Worm (Caenorhabditis elegans) whole organism, young adult: Measurements from ENCODE around the gene gem-4.

Experiments used
- B0261.1 ChIP-seq: sonication (generic microtip); optimal IDR thresholded peaks from 2 replicates; lab custom pipeline; 2016; ENCODE audit warnings: mild to moderate bottlenecking, missing genetic modification characterization, moderate library complexity, missing compliant biosample characterization
- C17E4.6 ChIP-seq: fragments of 200-800 bp; sonication (Bioruptor generic); IDR thresholded peaks from 2 replicates; pipeline ENCODE4 v1.3.6; 2022; ENCODE audit warnings: missing genetic modification reagents, missing genetic modification characterization, missing compliant biosample characterization
- D2030.7 ChIP-seq: fragments of 200-800 bp; sonication (Bioruptor generic); IDR thresholded peaks from 2 replicates; pipeline ENCODE4 v1.3.6; 2022; ENCODE audit warnings: missing genetic modification reagents, missing genetic modification characterization, missing compliant biosample characterization
- F23B12.7 ChIP-seq: sonication (generic microtip); optimal IDR thresholded peaks from 2 replicates; lab custom pipeline; 2017; ENCODE audit warnings: missing genetic modification characterization, mild to moderate bottlenecking, missing compliant biosample characterization, antibody characterized with exemption, moderate library complexity; ENCODE audit not compliant: insufficient read depth
- F39B2.1 ChIP-seq: fragments of 200-800 bp; sonication (Bioruptor generic); IDR thresholded peaks from 2 replicates; pipeline ENCODE4 v1.3.6; 2022; ENCODE audit warnings: missing genetic modification reagents, missing genetic modification characterization, missing compliant biosample characterization
- F55B11.4 ChIP-seq: sonication (generic microtip); optimal IDR thresholded peaks from 2 replicates; lab custom pipeline; 2016; ENCODE audit warnings: missing compliant biosample characterization, missing genetic modification characterization, borderline replicate concordance; ENCODE audit not compliant: insufficient read depth
- F57A8.1 ChIP-seq: fragments of 200-800 bp; sonication (Bioruptor generic); optimal IDR thresholded peaks from 2 replicates; lab custom pipeline; 2018; ENCODE audit warnings: mild to moderate bottlenecking, missing genetic modification characterization, moderate library complexity, missing compliant biosample characterization
- Y56A3A.18 ChIP-seq: fragments of 200-800 bp; sonication (Bioruptor generic); IDR thresholded peaks from 2 replicates; pipeline ENCODE4 v1.3.6; 2022; ENCODE audit warnings: missing genetic modification reagents, missing genetic modification characterization, missing compliant biosample characterization
- ama-1 ChIP-seq, 3 experiments: fragments of 150-350 bp in 1 of 3; sonication (generic microtip) in 2 of 3; optimal IDR thresholded peaks; 2 replicates each; lab custom pipeline; 2014 to 2018; ENCODE audit warnings: missing biosample characterization in 2 of 3, missing genetic modification characterization in 2 of 3, missing genetic modification reagents in 2 of 3
- attf-3 ChIP-seq: fragments of 200-800 bp; sonication (Bioruptor generic); conservative IDR thresholded peaks from 2 replicates; pipeline ENCODE4 v1.3.6; 2022; ENCODE audit warnings: missing genetic modification reagents, missing genetic modification characterization, missing compliant biosample characterization
- attf-6 ChIP-seq: fragments of 200-800 bp; sonication (Bioruptor generic); IDR thresholded peaks from 2 replicates; pipeline ENCODE4 v1.3.6; 2022; ENCODE audit warnings: missing genetic modification reagents, missing genetic modification characterization, missing compliant biosample characterization
- bed-1 ChIP-seq: fragments of 200-800 bp; sonication (Bioruptor generic); IDR thresholded peaks from 2 replicates; pipeline ENCODE4 v1.3.6; 2022; ENCODE audit warnings: missing genetic modification reagents, missing genetic modification characterization, missing compliant biosample characterization
- cebp-2 ChIP-seq: fragments of 200-800 bp; sonication (Bioruptor generic); IDR thresholded peaks from 2 replicates; pipeline ENCODE4 v1.3.6; 2022; ENCODE audit warnings: missing genetic modification characterization, missing compliant biosample characterization
- chd-7 ChIP-seq: sonication (generic microtip); optimal IDR thresholded peaks from 2 replicates; lab custom pipeline; 2016; ENCODE audit warnings: mild to moderate bottlenecking, missing genetic modification characterization, moderate library complexity, missing compliant biosample characterization
- egrh-3 ChIP-seq: fragments of 200-800 bp; sonication (Bioruptor generic); IDR thresholded peaks from 2 replicates; pipeline ENCODE4 v1.3.6; 2022; ENCODE audit warnings: missing genetic modification reagents, missing genetic modification characterization, missing compliant biosample characterization
- ets-4 ChIP-seq: fragments of 200-800 bp; sonication (Bioruptor generic); optimal IDR thresholded peaks from 2 replicates; lab custom pipeline; 2018; ENCODE audit warnings: mild to moderate bottlenecking, missing genetic modification characterization, missing compliant biosample characterization
- hsf-1 ChIP-seq: fragments of 200-800 bp; sonication (Bioruptor generic); IDR thresholded peaks from 2 replicates; pipeline ENCODE4 v1.3.6; 2022; ENCODE audit warnings: missing genetic modification reagents, missing genetic modification characterization, missing compliant biosample characterization
- let-526 ChIP-seq: fragments of 200-800 bp; sonication (Bioruptor generic); IDR thresholded peaks from 2 replicates; pipeline ENCODE4 v1.3.6; 2022; ENCODE audit warnings: missing genetic modification reagents, missing genetic modification characterization, missing compliant biosample characterization
- let-607 ChIP-seq, 2 experiments: fragments of 200-800 bp in 1 of 2; sonication (Bioruptor generic) in 1 of 2; sonication (generic microtip) in 1 of 2; optimal IDR thresholded peaks; 2 replicates each; lab custom pipeline; 2016 to 2018; ENCODE audit warnings: mild to moderate bottlenecking in 2 of 2, missing compliant biosample characterization in 2 of 2, missing genetic modification characterization in 2 of 2, moderate library complexity in 2 of 2, missing genotype in 1 of 2
- lin-26 ChIP-seq: fragments of 200-800 bp; sonication (Bioruptor generic); IDR thresholded peaks from 2 replicates; pipeline ENCODE4 v1.3.6; 2022; ENCODE audit warnings: missing genetic modification reagents, missing genetic modification characterization, missing compliant biosample characterization
- lin-40 ChIP-seq: sonication (generic microtip); optimal IDR thresholded peaks from 2 replicates; lab custom pipeline; 2016; ENCODE audit warnings: missing genetic modification characterization, mild to moderate bottlenecking, missing compliant biosample characterization, missing genotype, missing genetic modification reagents
- lsl-1 ChIP-seq: fragments of 200-800 bp; sonication (Bioruptor generic); optimal IDR thresholded peaks from 2 replicates; lab custom pipeline; 2018; ENCODE audit warnings: mild to moderate bottlenecking, missing genetic modification characterization, moderate library complexity, missing compliant biosample characterization
- madf-10 ChIP-seq: sonication (generic microtip); optimal IDR thresholded peaks from 2 replicates; lab custom pipeline; 2016; ENCODE audit warnings: mild to moderate bottlenecking, missing genetic modification characterization, missing compliant biosample characterization
- mxl-1 ChIP-seq: sonication (generic microtip); optimal IDR thresholded peaks from 2 replicates; lab custom pipeline; 2016; ENCODE audit warnings: missing genetic modification characterization, missing compliant biosample characterization
- nfya-1 ChIP-seq: sonication (generic microtip); optimal IDR thresholded peaks from 2 replicates; lab custom pipeline; 2017; ENCODE audit warnings: antibody characterized with exemption, missing compliant biosample characterization, missing genetic modification characterization, borderline replicate concordance; ENCODE audit not compliant: insufficient read depth
- nfya-2 ChIP-seq: fragments of 200-800 bp; sonication (Bioruptor generic); IDR thresholded peaks from 2 replicates; pipeline ENCODE4 v1.3.6; 2022; ENCODE audit warnings: missing genetic modification reagents, missing genetic modification characterization, missing compliant biosample characterization
- nhr-120 ChIP-seq: fragments of 200-800 bp; sonication (Bioruptor generic); IDR thresholded peaks from 2 replicates; pipeline ENCODE4 v1.3.6; 2022; ENCODE audit warnings: missing genetic modification characterization, missing compliant biosample characterization
- rcor-1 ChIP-seq: fragments of 200-800 bp; sonication (Bioruptor generic); IDR thresholded peaks from 2 replicates; pipeline ENCODE4 v1.3.6; 2022; ENCODE audit warnings: missing genetic modification reagents, missing genetic modification characterization, missing compliant biosample characterization
- rec-8 ChIP-seq, 2 experiments: sonication (generic microtip); optimal IDR thresholded peaks; 2 replicates each; lab custom pipeline; 2016; ENCODE audit warnings: mild to moderate bottlenecking in 2 of 2, missing genetic modification characterization in 2 of 2, missing genetic modification reagents in 2 of 2, missing genotype in 2 of 2, missing biosample characterization in 1 of 2, missing compliant biosample characterization in 1 of 2, moderate library complexity in 1 of 2
- repo-1 ChIP-seq: sonication (generic microtip); optimal IDR thresholded peaks from 2 replicates; lab custom pipeline; 2017; ENCODE audit warnings: mild to moderate bottlenecking, missing genetic modification characterization, missing compliant biosample characterization
- snpc-1.1 ChIP-seq: sonication (generic microtip); optimal IDR thresholded peaks from 2 replicates; lab custom pipeline; 2017; ENCODE audit warnings: missing genetic modification characterization, mild to moderate bottlenecking, missing compliant biosample characterization, antibody characterized with exemption, moderate library complexity, missing genotype, missing genetic modification reagents; ENCODE audit not compliant: insufficient read depth
- snpc-4 ChIP-seq, 5 experiments: fragments of 150-350 bp in 1 of 5; sonication (generic microtip) in 4 of 5; optimal IDR thresholded peaks; 2 replicates each; lab custom pipeline; 2014 to 2018; ENCODE audit warnings: missing genetic modification characterization in 5 of 5, missing biosample characterization in 3 of 5, antibody characterized with exemption in 2 of 5, mild to moderate bottlenecking in 2 of 5, missing compliant biosample characterization in 2 of 5, missing genotype in 2 of 5, moderate library complexity in 2 of 5, missing genetic modification reagents in 1 of 5
- tlf-1 ChIP-seq: fragments of 200-800 bp; sonication (Bioruptor generic); optimal IDR thresholded peaks from 2 replicates; lab custom pipeline; 2018; ENCODE audit warnings: mild to moderate bottlenecking, missing genetic modification characterization, missing compliant biosample characterization
- unc-62 ChIP-seq: fragments of 150-350 bp; optimal IDR thresholded peaks from 2 replicates; lab custom pipeline; 2014; ENCODE audit warnings: missing biosample characterization, missing genetic modification reagents, missing genetic modification characterization
- zfh-2 ChIP-seq: fragments of 200-800 bp; sonication (Bioruptor generic); conservative IDR thresholded peaks from 2 replicates; pipeline ENCODE4 v1.3.6; 2022; ENCODE audit warnings: missing genetic modification reagents, missing genetic modification characterization, missing compliant biosample characterization
- ztf-25 ChIP-seq: fragments of 200-800 bp; sonication (Bioruptor generic); IDR thresholded peaks from 2 replicates; pipeline ENCODE4 v1.3.6; 2022; ENCODE audit warnings: missing genetic modification reagents, missing genetic modification characterization, missing compliant biosample characterization

The gem-4 gene

ce11 chrIV:11740204-11740603 is 5.2 kb upstream of the gem-4 start, which contains the start of gene K01A6.4:
K01A6.4 (minus strand) TSS chrIV:11740304.
- TF ChIP-seq Y56A3A.18 (no peak), nfya-1 (tag; lab: Kevin White, UChicago) (no peak), rcor-1 (no peak), lin-40 (tag; lab: Kevin White, UChicago) (no peak), tlf-1 (GFP tag; lab: Kevin White, UChicago) (no peak), repo-1 (no peak), F23B12.7 (no peak), let-526 (GFP tag; lab: Robert Waterston, UW) (no peak), F39B2.1 (GFP tag; lab: Robert Waterston, UW) (no peak), mxl-1 (tag; lab: Kevin White, UChicago) (no peak), nfya-2 (GFP tag; lab: Robert Waterston, UW) (no peak), hsf-1 (GFP tag; lab: Robert Waterston, UW) (no peak)
- TF ChIP-seq, all 124 proteins: peak for 0

ce11 chrIV:11742406-11742805 is 3.0 kb upstream of the gem-4 start, which contains the start of gene K01A6.5:
K01A6.5 (plus strand) TSS chrIV:11742706.
- no peak for TF ChIP-seq madf-10 (tag; lab: Kevin White, UChicago)
- TF ChIP-seq cebp-2 (GFP tag; lab: Robert Waterston, UW) = no peak
- no peak for TF ChIP-seq ama-1 (optimal IDR thresholded peaks at IDR 0.05; lab: Kevin White, UChicago)
- no peak for TF ChIP-seq ama-1 (GFP tag; optimal IDR thresholded peaks at IDR 0.05; lab: Kevin White, UChicago)
- TF ChIP-seq rec-8 (tag; optimal IDR thresholded peaks at IDR 0.05; lab: Kevin White, UChicago) = no peak
- no peak for TF ChIP-seq nhr-120 (GFP tag; lab: Robert Waterston, UW)
- no peak for TF ChIP-seq attf-6 (GFP tag; lab: Robert Waterston, UW)
- TF ChIP-seq unc-62 (GFP tag; lab: Kevin White, UChicago) = no peak
- no peak for TF ChIP-seq attf-3 (GFP tag; lab: Robert Waterston, UW)
- TF ChIP-seq zfh-2 (GFP tag; lab: Robert Waterston, UW) = no peak
- no peak for TF ChIP-seq ets-4 (GFP tag; lab: Kevin White, UChicago)
- no peak for TF ChIP-seq egrh-3 (GFP tag; lab: Robert Waterston, UW)
- TF ChIP-seq lsl-1 = no peak
- no peak for TF ChIP-seq B0261.1 (tag; lab: Kevin White, UChicago)
- no peak for TF ChIP-seq snpc-1.1 (tag; lab: Kevin White, UChicago)
- TF ChIP-seq let-607 (tag; optimal IDR thresholded peaks at IDR 0.05; lab: Kevin White, UChicago) = no peak
- no peak for TF ChIP-seq snpc-4 (GFP tag; optimal IDR thresholded peaks at IDR 0.05; lab: Kevin White, UChicago)
- TF ChIP-seq snpc-4 (tag; optimal IDR thresholded peaks at IDR 0.05; lab: Kevin White, UChicago) = no peak
- TF ChIP-seq lin-26 (GFP tag; lab: Robert Waterston, UW) = no peak
- no peak for TF ChIP-seq D2030.7 (GFP tag; lab: Robert Waterston, UW)

ce11 chrIV:11743813-11744212 is 1.6 kb upstream of the gem-4 start:
- no peak for TF ChIP-seq F39B2.1 (GFP tag; lab: Robert Waterston, UW)
- no peak for TF ChIP-seq chd-7 (tag; lab: Kevin White, UChicago)
- no peak for TF ChIP-seq F55B11.4 (tag; lab: Kevin White, UChicago)
- TF ChIP-seq C17E4.6 (GFP tag; lab: Robert Waterston, UW) = no peak
- TF ChIP-seq F57A8.1 (GFP tag; lab: Kevin White, UChicago) = no peak
- no peak for TF ChIP-seq ztf-25 (GFP tag; lab: Robert Waterston, UW)
- TF ChIP-seq bed-1 (GFP tag; lab: Robert Waterston, UW) = no peak
